Fruit fly (Drosophila melanogaster) whole organism, embryonic: Measurements from ENCODE around the gene Cyfip.

Source experiments
- Adf1 ChIP-seq: fragments of 200-800 bp; sonication (Bioruptor generic); IDR thresholded peaks from 2 replicates; pipeline ENCODE4 v1.3.6; 2022; ENCODE audit warnings: missing biosample characterization, missing genetic modification characterization
- Bgb ChIP-seq: fragments of 200-800 bp; sonication (Bioruptor generic); IDR thresholded peaks from 2 replicates; pipeline ENCODE4 v1.3.6; 2022; ENCODE audit warnings: missing biosample characterization, missing genetic modification characterization; ENCODE audit not compliant: partially characterized antibody
- Blimp-1 ChIP-seq: fragments of 200-800 bp; sonication (Bioruptor generic); optimal IDR thresholded peaks from 3 replicates; lab custom pipeline; 2018; ENCODE audit warnings: missing biosample characterization, missing genetic modification characterization, mild to moderate bottlenecking, moderate library complexity, missing genetic modification reagents
- CG11456 ChIP-seq: fragments of 200-800 bp; sonication (Bioruptor generic); IDR thresholded peaks from 3 replicates; pipeline ENCODE4 v1.3.6; 2022; ENCODE audit warnings: missing biosample characterization, missing genetic modification characterization
- CG12391 ChIP-seq: fragments of 200-800 bp; sonication (Bioruptor generic); optimal IDR thresholded peaks from 3 replicates; lab custom pipeline; 2018; ENCODE audit warnings: missing biosample characterization, mild to moderate bottlenecking, missing genetic modification characterization, moderate library complexity
- CG13287 ChIP-seq: fragments of 200-800 bp; sonication (Bioruptor generic); IDR thresholded peaks from 2 replicates; pipeline ENCODE4 v1.3.6; 2022; ENCODE audit warnings: missing biosample characterization, missing genetic modification characterization; ENCODE audit not compliant: partially characterized antibody
- CG15479 ChIP-seq: fragments of 200-800 bp; sonication (Bioruptor generic); optimal IDR thresholded peaks from 3 replicates; lab custom pipeline; 2019; ENCODE audit warnings: missing biosample characterization, mild to moderate bottlenecking, missing genetic modification characterization, moderate library complexity
- CG17359 ChIP-seq: fragments of 200-800 bp; sonication (Bioruptor generic); optimal IDR thresholded peaks from 3 replicates; lab custom pipeline; 2018; ENCODE audit warnings: missing biosample characterization, mild to moderate bottlenecking, missing genetic modification characterization, moderate library complexity
- CG2712 ChIP-seq: fragments of 200-800 bp; optimal IDR thresholded peaks from 3 replicates; lab custom pipeline; 2019; ENCODE audit warnings: missing biosample characterization, mild to moderate bottlenecking, missing genetic modification characterization, moderate library complexity
- CG34422 ChIP-seq: fragments of 200-800 bp; sonication (Bioruptor generic); IDR thresholded peaks from 3 replicates; pipeline ENCODE4 v1.3.6; 2022; ENCODE audit warnings: missing biosample characterization, missing genetic modification characterization
- CG3726 ChIP-seq: fragments of 200-800 bp; sonication (Bioruptor generic); IDR thresholded peaks from 3 replicates; pipeline ENCODE4, ENCODE4 v1.3.6; 2022; ENCODE audit warnings: missing biosample characterization, missing genetic modification characterization
- CG42726 ChIP-seq: fragments of 200-800 bp; sonication (Bioruptor generic); IDR thresholded peaks from 2 replicates; pipeline ENCODE4 v1.3.6; 2022; ENCODE audit warnings: missing biosample characterization, missing genetic modification characterization; ENCODE audit not compliant: partially characterized antibody
- CG4424 ChIP-seq: fragments of 200-800 bp; sonication (Bioruptor generic); optimal IDR thresholded peaks from 3 replicates; lab custom pipeline; 2016; ENCODE audit warnings: missing biosample characterization, missing genetic modification characterization
- CG6791 ChIP-seq: fragments of 200-800 bp; sonication (Bioruptor generic); IDR thresholded peaks from 3 replicates; pipeline ENCODE4 v1.3.6; 2022; ENCODE audit warnings: missing biosample characterization, missing genetic modification characterization; ENCODE audit not compliant: partially characterized antibody
- CG7963 ChIP-seq: fragments of 200-800 bp; sonication (Bioruptor generic); IDR thresholded peaks from 3 replicates; pipeline ENCODE4 v1.3.6; 2022; ENCODE audit warnings: missing biosample characterization, missing genetic modification characterization; ENCODE audit not compliant: partially characterized antibody
- CG8089 ChIP-seq: fragments of 200-800 bp; sonication (Bioruptor generic); optimal IDR thresholded peaks from 3 replicates; lab custom pipeline; 2016; ENCODE audit warnings: missing biosample characterization, missing genetic modification characterization
- CG8359 ChIP-seq: fragments of 200-800 bp; sonication (Bioruptor generic); optimal IDR thresholded peaks from 2 replicates; lab custom pipeline; 2017; ENCODE audit warnings: missing biosample characterization, mild to moderate bottlenecking, missing genetic modification characterization, borderline replicate concordance
- CG9797 ChIP-seq: fragments of 200-800 bp; sonication (Bioruptor generic); optimal IDR thresholded peaks from 3 replicates; lab custom pipeline; 2018; ENCODE audit warnings: missing biosample characterization, mild to moderate bottlenecking, missing genetic modification characterization
- CHES-1-like ChIP-seq: fragments of 200-800 bp; sonication (Bioruptor generic); optimal IDR thresholded peaks from 2 replicates; lab custom pipeline; 2016; ENCODE audit warnings: missing biosample characterization, missing genetic modification characterization
- CTCF ChIP-seq: fragments of 200-800 bp; sonication (Bioruptor generic); optimal IDR thresholded peaks from 2 replicates; lab custom pipeline; 2017; ENCODE audit warnings: missing biosample characterization, mild to moderate bottlenecking, missing genetic modification characterization, moderate library complexity
- Dp ChIP-seq: fragments of 200-800 bp; sonication (Bioruptor generic); optimal IDR thresholded peaks from 2 replicates; lab custom pipeline; 2018; ENCODE audit warnings: missing biosample characterization, mild to moderate bottlenecking, missing genetic modification characterization, moderate library complexity
- Dref ChIP-seq: fragments of 200-800 bp; sonication (Bioruptor generic); IDR thresholded peaks from 2 replicates; pipeline ENCODE4 v1.3.6; 2022; ENCODE audit warnings: missing biosample characterization, missing genetic modification characterization
- E2f2 ChIP-seq: fragments of 200-800 bp; sonication (Bioruptor generic); IDR thresholded peaks from 2 replicates; pipeline ENCODE4 v1.3.6; 2022; ENCODE audit warnings: missing biosample characterization, missing genetic modification characterization
- Hr78 ChIP-seq, 2 experiments: fragments of 200-800 bp in 1 of 2; fragments of >200 bp in 1 of 2; sonication (Bioruptor generic) in 1 of 2; optimal IDR thresholded peaks; 2 replicates each; lab custom pipeline; 2017 to 2019; ENCODE audit warnings: missing biosample characterization in 2 of 2, missing genetic modification characterization in 2 of 2, mild to moderate bottlenecking in 1 of 2, moderate library complexity in 1 of 2
- Lhr ChIP-seq: fragments of 200-800 bp; sonication (Bioruptor generic); optimal IDR thresholded peaks from 3 replicates; lab custom pipeline; 2017; ENCODE audit warnings: mild to moderate bottlenecking, missing biosample characterization, missing genetic modification reagents, missing genetic modification characterization
- MBD-R2 ChIP-seq: fragments of 200-800 bp; sonication (Bioruptor generic); IDR thresholded peaks from 2 replicates; pipeline ENCODE4 v1.3.6; 2022; ENCODE audit warnings: missing biosample characterization, missing genetic modification characterization
- Med ChIP-seq: fragments of 200-800 bp; sonication (Bioruptor generic); peaks from one replicate; lab custom pipeline; 2016; ENCODE audit warnings: missing biosample characterization, missing genetic modification characterization, mild to moderate bottlenecking, inconsistent platforms, moderate library complexity
- Opbp ChIP-seq: fragments of 200-800 bp; sonication (Bioruptor generic); IDR thresholded peaks from 3 replicates; pipeline ENCODE4 v1.3.6; 2022; ENCODE audit warnings: missing biosample characterization, missing genetic modification characterization; ENCODE audit not compliant: partially characterized antibody
- Sin3A ChIP-seq: fragments of >200 bp; optimal IDR thresholded peaks from 2 replicates; lab custom pipeline; 2018
- al ChIP-seq: fragments of 200-800 bp; sonication (Bioruptor generic); IDR thresholded peaks from 2 replicates; pipeline ENCODE4 v1.3.6; 2022; ENCODE audit warnings: missing biosample characterization, missing genetic modification characterization
- ato ChIP-seq: fragments of 200-800 bp; sonication (Bioruptor generic); IDR thresholded peaks from 2 replicates; pipeline ENCODE4 v1.3.6; 2022; ENCODE audit warnings: missing biosample characterization, missing genetic modification characterization; ENCODE audit not compliant: partially characterized antibody
- chinmo ChIP-seq: fragments of 200-800 bp; sonication (Bioruptor generic); IDR thresholded peaks from 4 replicates; pipeline ENCODE4 v1.3.6; 2022; ENCODE audit warnings: missing biosample characterization, missing genetic modification characterization; ENCODE audit not compliant: partially characterized antibody
- ftz-f1 ChIP-seq: fragments of 200-800 bp; sonication (Bioruptor generic); optimal IDR thresholded peaks from 2 replicates; lab custom pipeline; 2016; ENCODE audit warnings: missing biosample characterization, missing genetic modification characterization
- fu2 ChIP-seq: fragments of 200-800 bp; sonication (Bioruptor generic); optimal IDR thresholded peaks from 2 replicates; lab custom pipeline; 2016; ENCODE audit warnings: missing biosample characterization, missing genetic modification characterization
- hbn ChIP-seq: fragments of 200-800 bp; sonication (Bioruptor generic); IDR thresholded peaks from 2 replicates; pipeline ENCODE4 v1.3.6; 2022; ENCODE audit warnings: missing biosample characterization, missing genetic modification characterization; ENCODE audit not compliant: partially characterized antibody
- insv ChIP-seq, 2 experiments: fragments of 200-800 bp; sonication (Bioruptor generic); optimal IDR thresholded peaks; 3 replicates each; lab custom pipeline; 2016 to 2018; ENCODE audit warnings: missing biosample characterization in 2 of 2, missing genetic modification characterization in 2 of 2
- knrl ChIP-seq: fragments of 200-800 bp; sonication (Bioruptor generic); IDR thresholded peaks from 3 replicates; pipeline ENCODE4 v1.3.6; 2022; ENCODE audit warnings: missing biosample characterization, missing genetic modification characterization; ENCODE audit not compliant: partially characterized antibody
- mld ChIP-seq: fragments of 200-800 bp; sonication (Bioruptor generic); IDR thresholded peaks from 3 replicates; pipeline ENCODE4 v1.3.6; 2022; ENCODE audit warnings: missing biosample characterization, missing genetic modification characterization; ENCODE audit not compliant: partially characterized antibody
- nerfin-2 ChIP-seq: fragments of 200-800 bp; sonication (Bioruptor generic); IDR thresholded peaks from 2 replicates; pipeline ENCODE4 v1.3.6; 2022; ENCODE audit warnings: missing biosample characterization, missing genetic modification characterization; ENCODE audit not compliant: partially characterized antibody
- prd ChIP-seq, 3 experiments: fragments of >200 bp in 2 of 3; fragments of 200-800 bp in 1 of 3; sonication (Bioruptor generic) in 1 of 3; optimal IDR thresholded peaks in 2 of 3; IDR thresholded peaks in 1 of 3; 2 replicates in 2 of 3; 3 replicates in 1 of 3; pipeline versions ENCODE4 v1.3.6 to Lab custom; 2017 to 2022; ENCODE audit warnings: missing biosample characterization in 1 of 3, missing genetic modification characterization in 1 of 3
- stwl ChIP-seq: fragments of 200-800 bp; sonication (Bioruptor generic); optimal IDR thresholded peaks from 3 replicates; lab custom pipeline; 2018; ENCODE audit warnings: missing biosample characterization, mild to moderate bottlenecking, missing genetic modification characterization, moderate library complexity
- sug ChIP-seq: fragments of 200-800 bp; optimal IDR thresholded peaks from 2 replicates; lab custom pipeline; 2019; ENCODE audit warnings: missing biosample characterization, mild to moderate bottlenecking, missing genetic modification characterization, moderate library complexity
- unc-4 ChIP-seq: fragments of 200-800 bp; sonication (Bioruptor generic); IDR thresholded peaks from 2 replicates; pipeline ENCODE4 v1.3.6; 2022; ENCODE audit warnings: missing biosample characterization, missing genetic modification characterization; ENCODE audit not compliant: partially characterized antibody
- yki ChIP-seq: fragments of >200 bp; optimal IDR thresholded peaks from 3 replicates; lab custom pipeline; 2018
- zen2 ChIP-seq: fragments of 200-800 bp; sonication (Bioruptor generic); IDR thresholded peaks from 3 replicates; pipeline ENCODE4 v1.3.6; 2022; ENCODE audit warnings: missing biosample characterization, missing genetic modification characterization; ENCODE audit not compliant: partially characterized antibody

Cyfip gene

DNA sequence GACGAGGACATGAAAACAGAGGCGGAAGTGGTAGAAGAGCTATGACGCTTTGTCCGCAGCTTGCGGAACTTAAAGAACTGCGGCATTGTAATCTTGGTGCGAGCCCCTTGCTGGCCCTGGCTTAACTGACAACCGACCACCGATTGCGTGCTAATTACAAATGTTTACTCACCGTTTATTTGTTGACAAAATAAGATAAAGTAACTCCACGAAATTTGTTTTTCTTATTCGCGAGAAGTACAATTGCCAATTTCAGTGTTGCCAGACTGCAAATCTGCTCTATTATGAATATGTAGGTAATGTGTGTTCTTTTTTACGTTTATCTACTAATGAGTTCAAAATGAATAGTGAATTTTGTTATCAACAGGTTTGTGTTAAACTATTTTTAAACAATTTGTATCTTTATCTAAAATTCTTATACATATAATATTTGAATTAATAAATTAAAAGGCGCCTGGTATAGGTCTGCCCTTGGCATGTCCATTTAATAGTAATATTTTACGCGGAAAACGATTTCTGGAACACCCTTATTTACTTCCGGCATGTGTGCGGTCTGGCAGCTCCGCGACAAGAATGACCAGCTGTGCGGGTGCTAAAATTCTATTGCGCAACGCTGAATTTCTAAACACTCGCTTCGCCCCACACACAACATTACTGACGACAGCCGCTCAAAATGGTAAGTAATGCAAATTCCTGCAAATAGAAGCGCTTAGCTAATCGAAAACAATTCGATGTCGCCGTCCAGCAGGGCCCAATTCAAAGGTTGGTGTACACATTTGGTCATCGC lies 23.8 kb downstream of the Cyfip start, which contains the start of the genes Atg4b and Hibch (continued):
- TF ChIP-seq sug (tag; lab: Kevin White, UChicago) (peak; percentile 93), MBD-R2 (peak; percentile 87), fu2 (GFP tag; lab: Kevin White, UChicago) (peak; percentile 22), CG11456 (peak; percentile 90), prd (optimal IDR thresholded peaks at IDR 0.05; lab: Kevin White, UChicago) (no peak), prd (GFP tag; IDR thresholded peaks at IDR 0.05; lab: Robert Waterston, UW) (peak; percentile 89), CG4424 (GFP tag; lab: Kevin White, UChicago) (peak; percentile 83)

DNA sequence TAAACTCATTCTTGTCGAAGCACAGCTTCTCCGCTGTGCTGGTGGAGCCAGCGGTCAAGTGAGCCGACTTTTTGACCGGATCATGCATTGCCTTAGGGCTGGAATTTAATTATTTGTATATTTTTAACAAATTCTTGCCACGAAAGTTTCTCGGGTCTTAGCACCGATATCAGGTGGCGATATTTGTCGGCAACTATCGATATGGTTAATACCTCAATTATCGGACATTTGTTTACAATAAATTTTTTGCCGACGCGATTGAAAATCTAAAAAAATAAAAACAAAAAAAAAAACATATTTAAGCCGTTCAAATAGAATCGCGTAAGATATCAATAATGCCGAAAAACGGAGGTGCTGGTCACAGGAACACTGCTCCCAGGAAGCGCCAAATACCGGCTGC lies 28.4 kb downstream of the Cyfip start, which contains the start of the genes Cog2 and Trax:
Gene Cog2, minus strand, starts transcription at position 168 of the 400 bp plus-strand sequence.
Gene Trax, plus strand, starts transcription at position 203 of the 400 bp plus-strand sequence.
- peak; percentile 95 for TF ChIP-seq unc-4
- peak; percentile 91 for TF ChIP-seq CG42726
- TF ChIP-seq CG17359 (tag; lab: Kevin White, UChicago), result no peak
- peak; percentile 73 for TF ChIP-seq Med (GFP tag; lab: Kevin White, UChicago)
- peak; percentile 18 for TF ChIP-seq Dp (GFP tag; lab: Kevin White, UChicago)
- TF ChIP-seq Adf1, result no peak
- peak; percentile 83 for TF ChIP-seq hbn (GFP tag; lab: Robert Waterston, UW)
- no peak for TF ChIP-seq CG8089 (GFP tag; lab: Kevin White, UChicago)
- TF ChIP-seq Hr78 (GFP tag; optimal IDR thresholded peaks at IDR 0.05; lab: Kevin White, UChicago), result no peak
- TF ChIP-seq E2f2 (GFP tag; lab: Robert Waterston, UW), result peak; percentile 33; the same call in 1 of the 2 replicates
- TF ChIP-seq zen2 (GFP tag; lab: Robert Waterston, UW), result peak; percentile 92
- TF ChIP-seq Sin3A (lab: Kevin White, UChicago), result peak; percentile 41
- TF ChIP-seq CG3726 (GFP tag; lab: Robert Waterston, UW), result no peak
- TF ChIP-seq chinmo (GFP tag; lab: Robert Waterston, UW), result peak; percentile 81; the same call in 3 of the 4 replicates
- no peak for TF ChIP-seq CG12391
- peak; percentile 53; the same call in 1 of the 2 replicates for TF ChIP-seq nerfin-2 (GFP tag; lab: Robert Waterston, UW)
- no peak for TF ChIP-seq Blimp-1 (GFP tag; lab: Kevin White, UChicago)
- no peak for TF ChIP-seq CG2712 (tag; lab: Kevin White, UChicago)
- TF ChIP-seq prd (optimal IDR thresholded peaks at IDR 0.05; lab: Kevin White, UChicago), result no peak
- TF ChIP-seq prd (GFP tag; IDR thresholded peaks at IDR 0.05; lab: Robert Waterston, UW), result no peak
- TF ChIP-seq CG15479 (GFP tag; lab: Kevin White, UChicago), result no peak
- peak; percentile 89 for TF ChIP-seq CG6791
- no peak for TF ChIP-seq insv (GFP tag; optimal IDR thresholded peaks at IDR 0.05; lab: Kevin White, UChicago)
- TF ChIP-seq ato (GFP tag; lab: Robert Waterston, UW), result peak; percentile 70
- TF ChIP-seq mld (GFP tag; lab: Robert Waterston, UW), result peak; percentile 71; the same call in 2 of the 3 replicates
- no peak for TF ChIP-seq CHES-1-like (GFP tag; lab: Kevin White, UChicago)
- TF ChIP-seq Dref (GFP tag; lab: Robert Waterston, UW), result peak; percentile 76
- TF ChIP-seq CG34422 (GFP tag; lab: Robert Waterston, UW), result 0 out of 3 replicates have a peak, but pooled peaks have one; percentile 9
- no peak for TF ChIP-seq CTCF (GFP tag; lab: Kevin White, UChicago)
- peak; percentile 95 for TF ChIP-seq CG13287 (GFP tag; lab: Robert Waterston, UW)
- TF ChIP-seq yki (lab: Kevin White, UChicago), result no peak
- TF ChIP-seq CG9797 (GFP tag; lab: Kevin White, UChicago), result peak; percentile 5
- TF ChIP-seq ftz-f1, result peak; percentile 37
- no peak for TF ChIP-seq al
- TF ChIP-seq Opbp (GFP tag; lab: Robert Waterston, UW), result peak; percentile 85; the same call in 2 of the 3 replicates
- TF ChIP-seq CG8359 (GFP tag; lab: Kevin White, UChicago), result no peak
- peak; percentile 77 for TF ChIP-seq knrl (GFP tag; lab: Robert Waterston, UW)
- no peak for TF ChIP-seq Lhr
- peak; percentile 39 for TF ChIP-seq stwl
- TF ChIP-seq CG7963, result peak; percentile 75
- peak; percentile 87 for TF ChIP-seq Bgb (GFP tag; lab: Robert Waterston, UW)
